6 worm cellular contexts compared by ENCODE assay signal in the genomic region with DNA sequence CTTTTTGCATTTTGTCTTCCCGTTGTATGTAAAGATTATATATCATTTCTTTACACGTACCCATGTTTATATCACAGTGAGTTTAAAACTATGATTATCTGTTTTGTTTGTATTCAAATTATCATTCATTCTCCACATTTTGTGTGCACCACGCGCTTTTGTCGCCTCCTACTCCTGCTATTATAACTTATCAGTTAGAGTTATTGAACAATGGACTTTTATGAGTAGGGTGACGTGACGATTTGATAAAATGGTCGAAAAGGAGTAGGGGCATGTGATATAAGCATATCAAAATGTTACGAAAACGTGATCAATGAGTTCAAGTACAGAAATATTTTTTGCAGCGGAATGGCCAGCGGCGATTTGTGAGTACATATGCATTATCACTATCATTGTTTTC.
A peak's percentile ranks its signal among the peaks of the same experiment; 100 is the strongest.
TF ChIP-seq lines count a peak whose summit lies in the region.

No protein-coding gene starts in this region.

TF ChIP-seq in whole organism, L1 larva, 84 proteins besides CTCF, POLR2A, EP300 and RAD21 (continues in another document):
- TF ChIP-seq nhr-77 (tag; optimal IDR thresholded peaks at IDR 0.05; lab: Kevin White, UChicago) (no peak), nhr-28 (tag; optimal IDR thresholded peaks at IDR 0.05; lab: Kevin White, UChicago) (no peak), lin-39 (tag; optimal IDR thresholded peaks at IDR 0.05; lab: Kevin White, UChicago) (no peak), pqm-1 (tag; optimal IDR thresholded peaks at IDR 0.05; lab: Kevin White, UChicago) (peak; percentile 79), lsy-2 (tag; optimal IDR thresholded peaks at IDR 0.05; lab: Kevin White, UChicago) (peak in 1 of 2 experiments; percentile 29), ama-1 (optimal IDR thresholded peaks at IDR 0.05; lab: Kevin White, UChicago) (no peak), lin-14 (GFP tag; optimal IDR thresholded peaks at IDR 0.05; lab: Kevin White, UChicago) (peak; percentile 33), snpc-4 (tag; optimal IDR thresholded peaks at IDR 0.05; lab: Kevin White, UChicago) (no peak), blmp-1 (tag; optimal IDR thresholded peaks at IDR 0.05; lab: Kevin White, UChicago) (no peak), pag-3 (tag; optimal IDR thresholded peaks at IDR 0.05; lab: Kevin White, UChicago; ENCODE audit: borderline replicate concordance, insufficient read depth) (no peak), nhr-71 (tag; optimal IDR thresholded peaks at IDR 0.05; lab: Kevin White, UChicago) (peak; percentile 68), mef-2 (tag; optimal IDR thresholded peaks at IDR 0.05; lab: Kevin White, UChicago) (no peak), sptf-1 (tag; optimal IDR thresholded peaks at IDR 0.05; lab: Kevin White, UChicago) (no peak), isw-1 (GFP tag; IDR thresholded peaks at IDR 0.05; lab: Robert Waterston, UW) (no peak), ets-5 (GFP tag; IDR thresholded peaks at IDR 0.05; lab: Robert Waterston, UW) (no peak)

TF ChIP-seq in whole organism, L2 larva, 48 proteins besides CTCF, POLR2A, EP300 and RAD21:
- TF ChIP-seq sma-9 (GFP tag; optimal IDR thresholded peaks at IDR 0.05; lab: Kevin White, UChicago) (peak; percentile 94), sma-9 (tag; optimal IDR thresholded peaks at IDR 0.05; lab: Kevin White, UChicago) (no peak), nhr-23 (tag; optimal IDR thresholded peaks at IDR 0.05; lab: Kevin White, UChicago) (no peak), skn-1 (tag; optimal IDR thresholded peaks at IDR 0.05; lab: Kevin White, UChicago) (peak; percentile 84), mdl-1 (tag; optimal IDR thresholded peaks at IDR 0.05; lab: Kevin White, UChicago) (peak in 1 of 2 experiments; percentile 37), fos-1 (tag; optimal IDR thresholded peaks at IDR 0.05; lab: Kevin White, UChicago) (peak; percentile 85), sma-3 (GFP tag; optimal IDR thresholded peaks at IDR 0.05; lab: Kevin White, UChicago) (peak; percentile 38), R02D3.7 (tag; optimal IDR thresholded peaks at IDR 0.05; lab: Kevin White, UChicago) (no peak), gmeb-1 (tag; optimal IDR thresholded peaks at IDR 0.05; lab: Kevin White, UChicago) (peak; percentile 1), nhr-21 (tag; optimal IDR thresholded peaks at IDR 0.05; lab: Kevin White, UChicago) (peak; percentile 8), crh-2 (tag; optimal IDR thresholded peaks at IDR 0.05; lab: Kevin White, UChicago) (peak; percentile 90), nhr-10 (tag; optimal IDR thresholded peaks at IDR 0.05; lab: Kevin White, UChicago) (no peak), lin-13 (GFP tag; optimal IDR thresholded peaks at IDR 0.05; lab: Kevin White, UChicago) (no peak), lsy-2 (tag; optimal IDR thresholded peaks at IDR 0.05; lab: Kevin White, UChicago) (peak in 1 of 2 experiments; percentile 39), F13H6.1 (tag; optimal IDR thresholded peaks at IDR 0.05; lab: Kevin White, UChicago) (peak; percentile 70)

TF ChIP-seq in whole organism, L3 larva, 47 proteins besides CTCF, POLR2A, EP300 and RAD21 (continues in another document):
- TF ChIP-seq nhr-11 (tag; optimal IDR thresholded peaks at IDR 0.05; lab: Kevin White, UChicago): no peak
- TF ChIP-seq nhr-43 (tag; optimal IDR thresholded peaks at IDR 0.05; lab: Kevin White, UChicago; ENCODE audit: poor library complexity, severe bottlenecking): no peak
- no peak for TF ChIP-seq ztf-4 (tag; optimal IDR thresholded peaks at IDR 0.05; lab: Kevin White, UChicago)
- no peak for TF ChIP-seq egl-27 (tag; optimal IDR thresholded peaks at IDR 0.05; lab: Kevin White, UChicago)
- TF ChIP-seq sea-2 (GFP tag; optimal IDR thresholded peaks at IDR 0.05; lab: Kevin White, UChicago): no peak
- TF ChIP-seq ceh-28 (tag; optimal IDR thresholded peaks at IDR 0.05; lab: Kevin White, UChicago): no peak
- no peak for TF ChIP-seq ama-1 (optimal IDR thresholded peaks at IDR 0.05; lab: Kevin White, UChicago)
- TF ChIP-seq elt-2 (tag; optimal IDR thresholded peaks at IDR 0.05; lab: Kevin White, UChicago): peak; percentile 99
- TF ChIP-seq nhr-23 (tag; optimal IDR thresholded peaks at IDR 0.05; lab: Kevin White, UChicago): no peak
- no peak for TF ChIP-seq eor-1 (tag; optimal IDR thresholded peaks at IDR 0.05; lab: Kevin White, UChicago)
- peak; percentile 80 for TF ChIP-seq pha-4 (tag; optimal IDR thresholded peaks at IDR 0.05; lab: Kevin White, UChicago)
- TF ChIP-seq nhr-67 (tag; optimal IDR thresholded peaks at IDR 0.05; lab: Kevin White, UChicago): no peak
- no peak for TF ChIP-seq ZK546.5 (tag; optimal IDR thresholded peaks at IDR 0.05; lab: Kevin White, UChicago)
- no peak for TF ChIP-seq tbx-2 (tag; optimal IDR thresholded peaks at IDR 0.05; lab: Kevin White, UChicago)
- TF ChIP-seq nhr-237 (tag; optimal IDR thresholded peaks at IDR 0.05; lab: Kevin White, UChicago): no peak
- no peak for TF ChIP-seq fkh-2 (tag; optimal IDR thresholded peaks at IDR 0.05; lab: Kevin White, UChicago)

TF ChIP-seq in whole organism, L4 larva, 104 proteins besides CTCF, POLR2A, EP300 and RAD21 (continues in another document):
- peak; percentile 51 for TF ChIP-seq T20F7.1 (GFP tag; optimal IDR thresholded peaks at IDR 0.05; lab: Kevin White, UChicago)
- TF ChIP-seq nhr-77 (tag; optimal IDR thresholded peaks at IDR 0.05; lab: Kevin White, UChicago): peak; percentile 95
- TF ChIP-seq dpl-1 (GFP tag; optimal IDR thresholded peaks at IDR 0.05; lab: Kevin White, UChicago): no peak
- peak in 1 of 2 experiments; percentile 68 for TF ChIP-seq lsy-2 (tag; optimal IDR thresholded peaks at IDR 0.05; lab: Kevin White, UChicago)
- TF ChIP-seq daf-16 (GFP tag; optimal IDR thresholded peaks at IDR 0.05; lab: Kevin White, UChicago): peak in 1 of 2 experiments; percentile 45
- peak; percentile 90 for TF ChIP-seq daf-16 (tag; optimal IDR thresholded peaks at IDR 0.05; lab: Kevin White, UChicago)
- peak; percentile 71 for TF ChIP-seq aha-1 (tag; lab: Kevin White, UChicago)
- TF ChIP-seq nhr-10 (tag; optimal IDR thresholded peaks at IDR 0.05; lab: Kevin White, UChicago): peak; percentile 59
- TF ChIP-seq nhr-28 (tag; optimal IDR thresholded peaks at IDR 0.05; lab: Kevin White, UChicago): peak; percentile 97
- TF ChIP-seq nhr-102 (tag; optimal IDR thresholded peaks at IDR 0.05; lab: Kevin White, UChicago): peak; percentile 81
- peak in 1 of 2 experiments; percentile 85 for TF ChIP-seq mdl-1 (tag; optimal IDR thresholded peaks at IDR 0.05; lab: Kevin White, UChicago)
- TF ChIP-seq zip-2 (tag; optimal IDR thresholded peaks at IDR 0.05; lab: Kevin White, UChicago): peak; percentile 2
- TF ChIP-seq mxl-3 (GFP tag; optimal IDR thresholded peaks at IDR 0.05; lab: Kevin White, UChicago): peak; percentile 61
- peak; percentile 87 for TF ChIP-seq nhr-48 (tag; optimal IDR thresholded peaks at IDR 0.05; lab: Kevin White, UChicago)
- 0 out of 2 replicates have a peak, but pooled peaks have one; percentile 62 for TF ChIP-seq saeg-2 (GFP tag; IDR thresholded peaks at IDR 0.05; lab: Robert Waterston, UW)

TF ChIP-seq in whole organism, late embryonic, 69 proteins besides CTCF, POLR2A, EP300 and RAD21:
- TF ChIP-seq pqm-1 (tag; optimal IDR thresholded peaks at IDR 0.05; lab: Kevin White, UChicago): peak; percentile 72
- TF ChIP-seq elt-2 (tag; optimal IDR thresholded peaks at IDR 0.05; lab: Kevin White, UChicago): peak; percentile 91
- no peak for TF ChIP-seq ceh-24 (tag; optimal IDR thresholded peaks at IDR 0.05; lab: Kevin White, UChicago)
- no peak for TF ChIP-seq pha-2 (tag; optimal IDR thresholded peaks at IDR 0.05; lab: Kevin White, UChicago)
- no peak for TF ChIP-seq T23F11.4 (GFP tag; optimal IDR thresholded peaks at IDR 0.05; lab: Kevin White, UChicago)
- TF ChIP-seq ceh-18 (tag; optimal IDR thresholded peaks at IDR 0.05; lab: Kevin White, UChicago): no peak
- no peak for TF ChIP-seq dve-1 (tag; optimal IDR thresholded peaks at IDR 0.05; lab: Kevin White, UChicago)

TF ChIP-seq in whole organism, young adult, 124 proteins besides CTCF, POLR2A, EP300 and RAD21:
- TF ChIP-seq pha-4 (tag; optimal IDR thresholded peaks at IDR 0.05; lab: Kevin White, UChicago) (peak; percentile 83), nhr-80 (tag; optimal IDR thresholded peaks at IDR 0.05; lab: Kevin White, UChicago) (peak; percentile 89), ceh-79 (tag; optimal IDR thresholded peaks at IDR 0.05; lab: Kevin White, UChicago) (no peak), ztf-22 (GFP tag; optimal IDR thresholded peaks at IDR 0.05; lab: Kevin White, UChicago) (peak; percentile 34), F22D6.2 (tag; optimal IDR thresholded peaks at IDR 0.05; lab: Kevin White, UChicago) (no peak), atf-7 (tag; optimal IDR thresholded peaks at IDR 0.05; lab: Kevin White, UChicago) (peak; percentile 78), unc-62 (GFP tag; optimal IDR thresholded peaks at IDR 0.05; lab: Kevin White, UChicago) (peak; percentile 57)
